Worm (Caenorhabditis elegans): Measurements from ENCODE around the gene irld-52.

DNA sequence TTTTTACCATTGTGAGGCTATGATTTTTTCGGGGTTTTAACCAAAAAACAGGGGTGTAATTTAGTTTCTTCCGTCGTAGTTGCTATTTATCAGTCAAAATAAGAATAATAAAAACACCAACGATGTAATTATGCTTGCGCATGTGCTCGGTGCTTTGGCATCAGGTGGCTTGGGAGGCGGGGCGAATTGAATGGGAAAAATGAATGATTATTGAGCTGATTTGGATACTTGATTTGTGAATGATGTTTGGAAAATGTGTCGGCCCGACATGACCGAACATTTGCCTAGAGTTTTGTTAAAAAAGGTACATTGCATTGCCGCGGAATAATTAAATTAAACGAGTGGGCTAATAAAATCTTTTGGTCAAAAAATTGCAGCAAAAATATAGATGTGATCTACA is 47.3 kb upstream of the irld-52 start, which contains the start of gene str-38:
- no peak for TF ChIP-seq him-1 (tag; optimal IDR thresholded peaks at IDR 0.05)
- TF ChIP-seq dao-5 (tag; optimal IDR thresholded peaks at IDR 0.05) = no peak
